Worm (Caenorhabditis elegans) whole organism, young adult: ENCODE data around the gene C43G2.3.

Source experiments
- F37B4.10 ChIP-seq: fragments of 200-800 bp; sonication (Bioruptor generic); IDR thresholded peaks from 2 replicates; pipeline ENCODE4 v1.3.6; 2022; ENCODE audit warnings: missing genetic modification characterization, missing compliant biosample characterization
- F39B2.1 ChIP-seq: fragments of 200-800 bp; sonication (Bioruptor generic); IDR thresholded peaks from 2 replicates; pipeline ENCODE4 v1.3.6; 2022; ENCODE audit warnings: missing genetic modification reagents, missing genetic modification characterization, missing compliant biosample characterization
- F49E8.2 ChIP-seq: sonication (generic microtip); optimal IDR thresholded peaks from 3 replicates; lab custom pipeline; 2017; ENCODE audit warnings: missing genetic modification characterization, mild to moderate bottlenecking, missing compliant biosample characterization, antibody characterized with exemption, moderate library complexity; ENCODE audit not compliant: insufficient read depth
- F52B5.7 ChIP-seq: sonication (generic microtip); optimal IDR thresholded peaks from 2 replicates; lab custom pipeline; 2016; ENCODE audit warnings: mild to moderate bottlenecking, missing genetic modification characterization, missing compliant biosample characterization
- F57C9.4 ChIP-seq: sonication (generic microtip); optimal IDR thresholded peaks from 2 replicates; lab custom pipeline; 2017; ENCODE audit warnings: mild to moderate bottlenecking, missing genetic modification characterization, missing compliant biosample characterization
- Y53G8AR.9 ChIP-seq: fragments of 200-800 bp; sonication (Bioruptor generic); conservative IDR thresholded peaks from 2 replicates; pipeline ENCODE4 v1.3.6; 2022; ENCODE audit warnings: missing genetic modification reagents, missing genetic modification characterization, missing compliant biosample characterization
- Y56A3A.18 ChIP-seq: fragments of 200-800 bp; sonication (Bioruptor generic); IDR thresholded peaks from 2 replicates; pipeline ENCODE4 v1.3.6; 2022; ENCODE audit warnings: missing genetic modification reagents, missing genetic modification characterization, missing compliant biosample characterization
- ZK185.1 ChIP-seq: sonication (generic microtip); optimal IDR thresholded peaks from 2 replicates; lab custom pipeline; 2016; ENCODE audit warnings: mild to moderate bottlenecking, missing genetic modification characterization, missing compliant biosample characterization; ENCODE audit not compliant: poor library complexity, severe bottlenecking
- akir-1 ChIP-seq: fragments of 200-800 bp; sonication (Bioruptor generic); optimal IDR thresholded peaks from 2 replicates; lab custom pipeline; 2018; ENCODE audit warnings: mild to moderate bottlenecking, missing genetic modification characterization, moderate library complexity, missing compliant biosample characterization
- athp-1 ChIP-seq: sonication (generic microtip); optimal IDR thresholded peaks from 2 replicates; lab custom pipeline; 2017; ENCODE audit warnings: mild to moderate bottlenecking, missing genetic modification characterization, missing compliant biosample characterization
- attf-5 ChIP-seq: fragments of 200-800 bp; sonication (Bioruptor generic); optimal IDR thresholded peaks from 2 replicates; lab custom pipeline; 2018; ENCODE audit warnings: mild to moderate bottlenecking, missing genetic modification characterization, missing compliant biosample characterization
- bed-2 ChIP-seq: fragments of 200-800 bp; sonication (Bioruptor generic); IDR thresholded peaks from 2 replicates; pipeline ENCODE4 v1.3.6; 2022; ENCODE audit warnings: missing genetic modification reagents, missing genetic modification characterization, missing compliant biosample characterization
- cebp-1 ChIP-seq, 2 experiments: fragments of 200-800 bp in 1 of 2; sonication (Bioruptor generic) in 1 of 2; sonication (generic microtip) in 1 of 2; IDR thresholded peaks in 1 of 2; optimal IDR thresholded peaks in 1 of 2; 2 replicates each; pipeline versions ENCODE4 v1.3.6 to Lab custom; 2017 to 2022; ENCODE audit warnings: missing compliant biosample characterization in 2 of 2, missing genetic modification characterization in 2 of 2, mild to moderate bottlenecking in 1 of 2, missing genetic modification reagents in 1 of 2, moderate library complexity in 1 of 2
- ceh-100 ChIP-seq: fragments of 200-800 bp; sonication (Bioruptor generic); IDR thresholded peaks from 2 replicates; pipeline ENCODE4 v1.3.6; 2022; ENCODE audit warnings: missing genetic modification reagents, missing genetic modification characterization, missing compliant biosample characterization
- ceh-91 ChIP-seq: fragments of 200-800 bp; sonication (Bioruptor generic); IDR thresholded peaks from 2 replicates; pipeline ENCODE4 v1.3.6; 2022; ENCODE audit warnings: missing genetic modification reagents, missing genetic modification characterization, missing compliant biosample characterization
- dox-1 ChIP-seq: fragments of 200-800 bp; sonication (Bioruptor generic); IDR thresholded peaks from 2 replicates; pipeline ENCODE4 v1.3.6; 2022; ENCODE audit warnings: missing genetic modification reagents, missing genetic modification characterization, missing compliant biosample characterization
- efl-1 ChIP-seq: fragments of 150-350 bp; optimal IDR thresholded peaks from 2 replicates; lab custom pipeline; 2014; ENCODE audit warnings: missing biosample characterization, missing genetic modification reagents, missing genetic modification characterization
- egl-18 ChIP-seq: fragments of 200-800 bp; sonication (Bioruptor generic); IDR thresholded peaks from 2 replicates; pipeline ENCODE4 v1.3.6; 2022; ENCODE audit warnings: missing genetic modification reagents, missing genetic modification characterization, missing compliant biosample characterization
- egrh-3 ChIP-seq: fragments of 200-800 bp; sonication (Bioruptor generic); IDR thresholded peaks from 2 replicates; pipeline ENCODE4 v1.3.6; 2022; ENCODE audit warnings: missing genetic modification reagents, missing genetic modification characterization, missing compliant biosample characterization
- fkh-3 ChIP-seq: sonication (generic microtip); optimal IDR thresholded peaks from 2 replicates; lab custom pipeline; 2016; ENCODE audit warnings: mild to moderate bottlenecking, missing genetic modification characterization, missing compliant biosample characterization
- hlh-12 ChIP-seq: sonication (generic microtip); optimal IDR thresholded peaks from 2 replicates; lab custom pipeline; 2016; ENCODE audit warnings: missing genetic modification characterization, missing compliant biosample characterization
- hlh-26 ChIP-seq: fragments of 200-800 bp; sonication (Bioruptor generic); conservative IDR thresholded peaks from 2 replicates; pipeline ENCODE4 v1.3.6; 2022; ENCODE audit warnings: missing genetic modification reagents, missing genetic modification characterization, missing compliant biosample characterization
- hsf-1 ChIP-seq: fragments of 200-800 bp; sonication (Bioruptor generic); IDR thresholded peaks from 2 replicates; pipeline ENCODE4 v1.3.6; 2022; ENCODE audit warnings: missing genetic modification reagents, missing genetic modification characterization, missing compliant biosample characterization
- lin-35 ChIP-seq, 3 experiments: fragments of 150-350 bp in 2 of 3; sonication (generic microtip) in 1 of 3; optimal IDR thresholded peaks; 2 replicates each; lab custom pipeline; 2014 to 2018; ENCODE audit warnings: missing biosample characterization in 3 of 3, missing genetic modification characterization in 3 of 3, missing genetic modification reagents in 3 of 3
- lin-40 ChIP-seq: sonication (generic microtip); optimal IDR thresholded peaks from 2 replicates; lab custom pipeline; 2016; ENCODE audit warnings: missing genetic modification characterization, mild to moderate bottlenecking, missing compliant biosample characterization, missing genotype, missing genetic modification reagents
- lin-54 ChIP-seq: fragments of 200-800 bp; sonication (Bioruptor generic); optimal IDR thresholded peaks from 2 replicates; lab custom pipeline; 2018; ENCODE audit warnings: mild to moderate bottlenecking, missing genetic modification characterization, missing compliant biosample characterization
- lir-1 ChIP-seq: fragments of 200-800 bp; sonication (Bioruptor generic); conservative IDR thresholded peaks from 2 replicates; pipeline ENCODE4 v1.3.6; 2022; ENCODE audit warnings: missing genetic modification reagents, missing genetic modification characterization, missing compliant biosample characterization
- lsl-1 ChIP-seq: fragments of 200-800 bp; sonication (Bioruptor generic); optimal IDR thresholded peaks from 2 replicates; lab custom pipeline; 2018; ENCODE audit warnings: mild to moderate bottlenecking, missing genetic modification characterization, moderate library complexity, missing compliant biosample characterization
- madf-6 ChIP-seq: fragments of 200-800 bp; sonication (Bioruptor generic); IDR thresholded peaks from 2 replicates; pipeline ENCODE4 v1.3.6; 2022; ENCODE audit warnings: missing genetic modification reagents, missing genetic modification characterization, missing compliant biosample characterization
- nhr-179 ChIP-seq: sonication (generic microtip); optimal IDR thresholded peaks from 2 replicates; lab custom pipeline; 2016; ENCODE audit warnings: mild to moderate bottlenecking, missing genetic modification characterization, missing compliant biosample characterization
- nhr-80 ChIP-seq: sonication (generic microtip); optimal IDR thresholded peaks from 2 replicates; lab custom pipeline; 2016; ENCODE audit warnings: missing genetic modification characterization, missing compliant biosample characterization
- pbrm-1 ChIP-seq: fragments of 200-800 bp; sonication (Bioruptor generic); IDR thresholded peaks from 2 replicates; pipeline ENCODE4 v1.3.6; 2022; ENCODE audit warnings: missing genetic modification reagents, missing genetic modification characterization, missing compliant biosample characterization
- rpc-1 ChIP-seq, 2 experiments: fragments of 150-350 bp in 1 of 2; sonication (generic microtip) in 1 of 2; optimal IDR thresholded peaks; 2 replicates each; lab custom pipeline; 2014 to 2018; ENCODE audit warnings: missing biosample characterization in 1 of 2, missing genetic modification characterization in 1 of 2, missing genetic modification reagents in 1 of 2, missing genotype in 1 of 2
- snpc-4 ChIP-seq, 5 experiments: fragments of 150-350 bp in 1 of 5; sonication (generic microtip) in 4 of 5; optimal IDR thresholded peaks; 2 replicates each; lab custom pipeline; 2014 to 2018; ENCODE audit warnings: missing genetic modification characterization in 5 of 5, missing biosample characterization in 3 of 5, antibody characterized with exemption in 2 of 5, mild to moderate bottlenecking in 2 of 5, missing compliant biosample characterization in 2 of 5, missing genotype in 2 of 5, moderate library complexity in 2 of 5, missing genetic modification reagents in 1 of 5
- sptf-2 ChIP-seq: fragments of 200-800 bp; sonication (Bioruptor generic); optimal IDR thresholded peaks from 2 replicates; lab custom pipeline; 2018; ENCODE audit warnings: mild to moderate bottlenecking, missing genetic modification characterization, missing compliant biosample characterization
- tbp1 ChIP-seq: fragments of 200-800 bp; sonication (Bioruptor generic); optimal IDR thresholded peaks from 2 replicates; lab custom pipeline; 2018; ENCODE audit warnings: mild to moderate bottlenecking, missing genetic modification characterization, missing compliant biosample characterization
- tbx-9 ChIP-seq: sonication (generic microtip); optimal IDR thresholded peaks from 2 replicates; lab custom pipeline; 2016; ENCODE audit warnings: borderline replicate concordance, missing genetic modification characterization, inconsistent platforms, missing compliant biosample characterization
- xnd-1 ChIP-seq: sonication (generic microtip); optimal IDR thresholded peaks from 2 replicates; lab custom pipeline; 2016; ENCODE audit warnings: missing genotype, missing genetic modification reagents, missing genetic modification characterization, missing compliant biosample characterization
- zfh-2 ChIP-seq: fragments of 200-800 bp; sonication (Bioruptor generic); conservative IDR thresholded peaks from 2 replicates; pipeline ENCODE4 v1.3.6; 2022; ENCODE audit warnings: missing genetic modification reagents, missing genetic modification characterization, missing compliant biosample characterization
- ztf-18 ChIP-seq: sonication (generic microtip); optimal IDR thresholded peaks from 2 replicates; lab custom pipeline; 2016; ENCODE audit warnings: missing genotype, mild to moderate bottlenecking, missing genetic modification characterization, missing compliant biosample characterization

Gene C43G2.3

DNA sequence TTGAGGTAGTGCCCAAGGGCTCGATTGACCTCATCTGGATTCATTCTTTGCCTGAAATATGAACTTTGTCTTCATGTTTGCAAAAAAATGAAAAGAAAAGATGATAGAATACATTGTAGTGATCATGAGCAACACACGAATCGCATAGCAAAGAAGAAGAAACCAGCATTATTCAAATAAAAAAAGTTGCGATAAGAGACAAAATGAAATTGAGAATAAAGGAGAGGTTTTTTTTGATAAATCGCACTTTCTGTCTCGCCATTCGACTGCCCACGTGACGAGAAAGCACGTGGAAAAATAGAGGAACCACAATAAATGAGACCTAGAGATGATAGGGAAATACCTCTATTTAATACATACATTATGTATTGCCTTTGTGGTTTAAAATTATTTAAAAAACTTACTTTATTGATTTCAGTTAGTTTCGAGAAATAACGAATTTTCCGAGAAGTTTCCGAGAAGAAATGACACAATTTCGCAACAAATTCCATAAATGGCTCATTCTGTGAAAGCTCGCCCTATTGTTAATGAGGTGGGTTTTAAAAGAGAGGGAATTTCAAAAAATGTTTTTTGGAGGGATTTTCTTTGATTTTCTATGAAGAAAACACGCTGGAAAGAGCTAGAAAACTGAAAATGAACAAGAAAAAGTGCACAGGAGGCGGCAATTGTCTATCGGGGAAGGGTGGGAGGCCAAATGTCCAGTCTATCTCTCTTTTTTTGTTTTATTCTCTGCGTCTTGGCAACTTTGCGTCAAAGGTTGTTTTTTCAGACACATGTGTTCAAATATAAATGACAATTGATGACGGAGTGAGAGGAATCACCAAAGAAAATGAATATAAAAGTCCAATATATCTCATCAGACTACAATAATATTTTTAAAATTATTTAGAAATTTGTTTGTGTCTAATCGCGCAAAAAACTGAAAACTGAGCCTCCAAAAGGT is 22.4 kb upstream of the C43G2.3 start, which contains the start of gene paqr-1:
Gene paqr-1, minus strand, starts transcription at position 51 of the 943 bp plus-strand sequence.
- no peak for TF ChIP-seq Y53G8AR.9
- TF ChIP-seq snpc-4 (GFP tag; optimal IDR thresholded peaks at IDR 0.05; lab: Kevin White, UChicago) = no peak
- TF ChIP-seq snpc-4 (tag; optimal IDR thresholded peaks at IDR 0.05; lab: Kevin White, UChicago) = peak in 1 of 4 experiments; percentile 21
- no peak for TF ChIP-seq hlh-26 (GFP tag; lab: Robert Waterston, UW)
- peak; percentile 7 for TF ChIP-seq attf-5 (GFP tag; lab: Kevin White, UChicago)
- peak; percentile 12 for TF ChIP-seq efl-1 (GFP tag; lab: Kevin White, UChicago)
- TF ChIP-seq tbp1 (GFP tag; lab: Kevin White, UChicago) = peak; percentile 1
- peak; percentile 77 for TF ChIP-seq cebp-1 (GFP tag; IDR thresholded peaks at IDR 0.05; lab: Robert Waterston, UW)
- TF ChIP-seq cebp-1 (tag; optimal IDR thresholded peaks at IDR 0.05; lab: Kevin White, UChicago) = peak; percentile 92
- peak; percentile 31 for TF ChIP-seq lin-54 (GFP tag; lab: Kevin White, UChicago)
- peak in 1 of 3 experiments; percentile 67 for TF ChIP-seq lin-35 (GFP tag; optimal IDR thresholded peaks at IDR 0.05; lab: Kevin White, UChicago)

DNA sequence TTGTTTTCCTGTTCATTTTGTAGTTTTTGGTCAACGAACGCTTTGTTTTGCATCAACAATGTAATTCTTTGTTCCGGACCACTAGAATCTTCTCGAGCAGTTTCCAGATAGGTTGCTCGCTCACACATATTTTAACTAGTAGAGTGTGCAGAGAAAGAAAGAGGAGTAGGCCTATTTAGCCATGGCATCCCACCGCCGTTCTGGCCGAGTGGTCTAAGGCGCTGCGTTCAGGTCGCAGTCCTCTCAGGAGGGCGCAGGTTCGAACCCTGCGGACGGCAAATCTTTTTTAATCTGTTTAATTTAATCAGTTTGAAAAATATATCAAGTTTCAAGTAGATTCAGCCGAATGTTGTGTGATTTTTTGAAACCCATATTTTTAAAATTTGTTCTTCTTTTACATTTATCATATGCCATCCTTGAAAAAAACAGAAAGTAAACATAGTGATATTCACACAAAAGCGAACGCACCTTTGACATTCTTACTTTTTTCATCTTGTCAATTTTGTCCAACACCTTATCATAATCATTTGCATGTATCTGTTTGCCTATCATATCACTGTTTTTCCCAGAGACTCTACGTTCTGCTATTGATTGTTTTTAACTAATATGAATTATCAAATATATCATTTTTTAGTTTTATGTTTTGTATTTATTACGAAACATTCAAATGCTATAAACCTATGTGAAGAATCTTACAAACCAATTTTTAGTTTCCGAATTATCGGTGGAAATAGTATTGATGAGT is 21.2 kb upstream of the C43G2.3 start, which contains the start of gene try-3:
Gene try-3, plus strand, starts transcription at position 532 of the 745 bp plus-strand sequence.
- TF ChIP-seq ceh-100 (GFP tag; lab: Robert Waterston, UW) (peak; percentile 72), sptf-2 (peak; percentile 61), xnd-1 (no peak), egrh-3 (GFP tag; lab: Robert Waterston, UW) (peak; percentile 73), athp-1 (tag; lab: Kevin White, UChicago) (peak; percentile 65), bed-2 (GFP tag; lab: Robert Waterston, UW) (0 out of 2 replicates have a peak, but pooled peaks have one; percentile 55), pbrm-1 (GFP tag; lab: Robert Waterston, UW) (peak; percentile 90), dox-1 (peak; percentile 90), F57C9.4 (tag; lab: Kevin White, UChicago) (peak; percentile 42), snpc-4 (GFP tag; optimal IDR thresholded peaks at IDR 0.05; lab: Kevin White, UChicago) (peak; percentile 79), snpc-4 (tag; optimal IDR thresholded peaks at IDR 0.05; lab: Kevin White, UChicago) (peak; percentile 18 to 93 (median 89)), zfh-2 (no peak), lsl-1 (peak; percentile 32), hsf-1 (GFP tag; lab: Robert Waterston, UW) (peak; percentile 49; the same call in 1 of the 2 replicates), akir-1 (GFP tag; lab: Kevin White, UChicago) (no peak), Y56A3A.18 (0 out of 2 replicates have a peak, but pooled peaks have one; percentile 27), hlh-12 (tag; lab: Kevin White, UChicago) (no peak), nhr-80 (tag; lab: Kevin White, UChicago) (peak; percentile 41), F52B5.7 (tag; lab: Kevin White, UChicago) (peak; percentile 75), ceh-91 (GFP tag; lab: Robert Waterston, UW) (peak; percentile 47), ztf-18 (tag; lab: Kevin White, UChicago) (peak; percentile 66), tbx-9 (no peak), ZK185.1 (tag; lab: Kevin White, UChicago) (peak; percentile 74), nhr-179 (tag; lab: Kevin White, UChicago) (no peak), F37B4.10 (GFP tag; lab: Robert Waterston, UW) (0 out of 2 replicates have a peak, but pooled peaks have one; percentile 59), lin-40 (tag; lab: Kevin White, UChicago) (peak; percentile 56), F39B2.1 (no peak), lir-1 (GFP tag; lab: Robert Waterston, UW) (peak; percentile 47; the same call in 1 of the 2 replicates), fkh-3 (no peak), egl-18 (GFP tag; lab: Robert Waterston, UW) (no peak), madf-6 (GFP tag; lab: Robert Waterston, UW) (peak; percentile 73), rpc-1 (optimal IDR thresholded peaks at IDR 0.05; lab: Kevin White, UChicago) (peak; percentile 74), rpc-1 (tag; optimal IDR thresholded peaks at IDR 0.05; lab: Kevin White, UChicago) (peak; percentile 89), F49E8.2 (peak; percentile 76)
